Fruit fly (Drosophila melanogaster) whole organism: ENCODE measurements around the gene Ost48.

Source experiments
- CG8478 ChIP-seq: fragments of >200 bp; optimal IDR thresholded peaks from 2 replicates; lab custom pipeline; 2018; ENCODE audit warnings: inconsistent platforms
- Dll ChIP-seq: fragments of >200 bp; optimal IDR thresholded peaks from 2 replicates; lab custom pipeline; 2017
- EcR ChIP-seq, 2 experiments: fragments of >200 bp; optimal IDR thresholded peaks; 2 replicates each; lab custom pipeline; 2017; ENCODE audit warnings: missing biosample characterization in 2 of 2, missing genetic modification characterization in 2 of 2, missing genetic modification reagents in 2 of 2
- pan ChIP-seq: fragments of >200 bp; optimal IDR thresholded peaks from 2 replicates; lab custom pipeline; 2017
- psq ChIP-seq: fragments of >200 bp; optimal IDR thresholded peaks from 2 replicates; lab custom pipeline; 2017
- usp ChIP-seq: fragments of >200 bp; optimal IDR thresholded peaks from 2 replicates; lab custom pipeline; 2017; ENCODE audit warnings: missing biosample characterization, missing genetic modification characterization, mixed read lengths

The Ost48 gene

DNA sequence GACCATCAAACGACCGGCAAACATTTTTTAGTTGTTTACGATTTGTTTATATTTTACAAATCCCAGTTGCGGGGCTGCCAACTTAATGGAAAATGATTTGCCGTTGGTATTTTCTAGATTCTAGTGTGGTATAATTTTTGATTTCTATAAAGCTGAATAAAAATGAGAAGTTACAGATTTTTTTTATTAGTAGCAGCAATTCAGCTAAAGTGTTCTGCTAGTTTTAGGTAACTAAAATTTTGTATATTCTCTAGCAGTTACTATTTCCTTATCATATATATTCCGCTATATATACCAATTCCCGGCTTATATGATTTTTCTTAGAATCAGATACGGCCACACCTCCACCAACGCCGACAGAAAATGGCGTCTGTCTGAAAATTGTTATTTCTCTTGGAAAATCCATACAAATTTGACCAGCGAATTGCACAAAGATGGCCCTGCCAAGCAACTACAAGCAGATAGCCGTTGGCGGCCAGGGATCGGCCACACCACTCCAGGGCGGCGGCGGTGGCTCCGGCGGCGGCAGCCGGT, 9.3 kb downstream of the Ost48 start, which contains the start of the genes fh and Bap111:
Gene fh (minus strand): TSS at position 83 of the 534 bp plus-strand sequence.
Gene Bap111 (plus strand): TSS at position 321 of the 534 bp plus-strand sequence.
- TF ChIP-seq psq (no peak), CG8478 (lab: Kevin White, UChicago) (no peak), Dll (lab: Kevin White, UChicago) (no peak), usp (GFP tag; lab: Kevin White, UChicago) (no peak), pan (lab: Kevin White, UChicago) (no peak), EcR (GFP tag; optimal IDR thresholded peaks at IDR 0.05; lab: Kevin White, UChicago) (no peak)

DNA sequence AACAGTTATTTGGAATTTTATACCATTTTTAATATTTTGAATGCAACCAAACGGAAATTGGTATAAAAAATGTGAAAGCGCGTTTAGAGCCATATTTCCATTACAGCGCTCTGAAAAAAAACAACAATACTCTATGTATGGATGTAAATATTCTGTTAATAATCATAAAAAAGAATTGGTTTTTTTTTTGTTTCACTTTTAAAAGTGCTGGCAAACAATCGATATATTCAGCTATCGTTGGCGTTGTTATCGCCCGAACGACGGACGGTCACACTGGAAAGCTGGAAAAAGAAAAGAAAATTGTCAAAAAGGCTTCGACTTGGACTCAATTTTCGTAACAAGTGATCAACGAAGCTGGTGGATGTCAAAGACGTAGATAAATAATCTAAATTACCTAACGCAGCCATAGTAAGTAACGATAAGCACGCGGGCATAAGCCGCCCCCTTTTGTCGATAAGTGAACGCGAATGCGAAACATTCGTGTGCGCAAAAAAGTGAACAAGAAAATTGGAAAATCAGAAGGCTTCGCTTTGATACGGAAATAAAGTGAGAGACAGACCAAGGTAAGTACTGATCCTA, 16.0 kb downstream of the Ost48 start, which contains the start of gene CG7065:
Gene CG7065 (plus strand): TSS at position 270 of the 579 bp plus-strand sequence.
- TF ChIP-seq pan (lab: Kevin White, UChicago) = no peak
- TF ChIP-seq CG8478 (lab: Kevin White, UChicago) = no peak
- no peak for TF ChIP-seq EcR (GFP tag; optimal IDR thresholded peaks at IDR 0.05; lab: Kevin White, UChicago)
- TF ChIP-seq psq = no peak
- no peak for TF ChIP-seq Dll (lab: Kevin White, UChicago)
- no peak for TF ChIP-seq usp (GFP tag; lab: Kevin White, UChicago)

dm6 chrX:9141219-9141618, 17.1 kb downstream of the Ost48 start:
- TF ChIP-seq Dll (lab: Kevin White, UChicago) (no peak), CG8478 (lab: Kevin White, UChicago) (no peak), psq (no peak), usp (GFP tag; lab: Kevin White, UChicago) (no peak), EcR (GFP tag; optimal IDR thresholded peaks at IDR 0.05; lab: Kevin White, UChicago) (no peak), pan (lab: Kevin White, UChicago) (no peak)

- TF ChIP-seq pan (lab: Kevin White, UChicago) (no peak), usp (GFP tag; lab: Kevin White, UChicago) (no peak), CG8478 (lab: Kevin White, UChicago) (no peak), EcR (GFP tag; optimal IDR thresholded peaks at IDR 0.05; lab: Kevin White, UChicago) (no peak), psq (no peak), Dll (lab: Kevin White, UChicago) (no peak)
Observed at dm6 chrX:9139138-9139537, 19.2 kb downstream of the Ost48 start.

dm6 chrX:9136776-9137550, 21.4 kb downstream of the Ost48 start:
- no peak for TF ChIP-seq Dll (lab: Kevin White, UChicago)
- no peak for TF ChIP-seq psq
- TF ChIP-seq pan (lab: Kevin White, UChicago) = no peak
- TF ChIP-seq EcR (GFP tag; optimal IDR thresholded peaks at IDR 0.05; lab: Kevin White, UChicago) = no peak
- TF ChIP-seq usp (GFP tag; lab: Kevin White, UChicago) = no peak
- no peak for TF ChIP-seq CG8478 (lab: Kevin White, UChicago)

DNA sequence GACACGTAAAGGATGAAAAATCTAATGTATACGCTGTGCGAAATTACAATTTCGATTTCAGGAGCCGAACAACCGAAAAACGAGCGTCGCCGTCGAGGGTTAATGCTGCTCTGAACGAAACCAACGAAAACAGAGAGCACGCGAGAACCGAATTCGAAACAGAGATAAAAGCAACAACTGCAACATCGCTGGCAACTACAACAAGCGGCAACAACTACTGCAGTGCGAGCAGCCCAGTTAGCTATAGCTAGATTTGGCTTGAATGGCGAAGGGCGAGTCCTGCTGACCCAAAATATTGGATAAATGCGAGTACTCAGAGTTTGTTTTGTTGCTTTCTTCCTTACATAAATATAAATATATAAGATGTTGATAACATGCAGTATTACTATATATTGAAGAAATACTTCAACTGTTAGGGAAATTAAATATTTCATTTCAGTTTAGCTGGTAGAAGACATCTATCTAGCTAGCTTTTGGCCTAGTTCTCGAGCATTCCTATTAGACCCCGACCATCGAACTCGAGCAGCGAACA, 23.3 kb downstream of the Ost48 start, which contains the start of gene fend:
Gene fend (minus strand): TSS at position 178 of the 532 bp plus-strand sequence.
- TF ChIP-seq psq = no peak
- no peak for TF ChIP-seq CG8478 (lab: Kevin White, UChicago)
- TF ChIP-seq Dll (lab: Kevin White, UChicago) = no peak
- no peak for TF ChIP-seq EcR (GFP tag; optimal IDR thresholded peaks at IDR 0.05; lab: Kevin White, UChicago)

- TF ChIP-seq pan (lab: Kevin White, UChicago) = no peak
- TF ChIP-seq EcR (GFP tag; optimal IDR thresholded peaks at IDR 0.05; lab: Kevin White, UChicago) = no peak
- no peak for TF ChIP-seq CG8478 (lab: Kevin White, UChicago)
- TF ChIP-seq Dll (lab: Kevin White, UChicago) = no peak
- no peak for TF ChIP-seq usp (GFP tag; lab: Kevin White, UChicago)
- TF ChIP-seq psq = no peak
Observed at dm6 chrX:9134241-9134849, 24.0 kb downstream of the Ost48 start.

DNA sequence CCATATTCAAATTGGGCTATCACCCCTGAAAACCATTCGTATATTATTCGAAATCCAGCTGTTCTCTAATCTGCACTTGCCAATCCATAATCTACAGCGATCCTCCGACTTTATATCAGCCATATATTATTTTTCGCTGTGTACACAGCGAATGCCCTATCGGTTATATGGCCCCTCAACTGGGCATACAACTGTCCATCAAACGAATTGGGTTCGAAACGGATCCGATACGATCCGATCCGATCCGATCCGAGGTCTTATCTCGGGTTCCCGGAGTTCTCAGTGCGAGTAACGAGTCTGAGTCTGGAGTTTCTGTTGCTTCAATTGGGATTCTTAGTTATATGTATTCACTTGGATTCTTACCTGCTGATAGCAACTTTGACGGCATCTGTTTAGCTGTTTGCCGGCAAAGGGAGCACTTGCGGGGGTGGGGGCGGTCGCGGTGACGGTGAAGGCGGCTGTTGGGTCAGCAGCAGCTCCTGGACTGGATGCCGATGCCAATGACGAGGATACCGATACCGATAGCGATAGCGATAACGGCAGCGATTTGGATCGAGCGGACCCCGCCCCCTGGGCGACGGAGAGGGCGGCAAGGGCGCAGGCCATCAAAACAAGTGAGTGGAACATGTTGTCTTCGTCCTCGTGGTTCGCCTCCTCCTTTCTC, 24.6 kb downstream of the Ost48 start:
- TF ChIP-seq EcR (GFP tag; optimal IDR thresholded peaks at IDR 0.05; lab: Kevin White, UChicago) (no peak), psq (no peak), pan (lab: Kevin White, UChicago) (no peak), Dll (lab: Kevin White, UChicago) (no peak), CG8478 (lab: Kevin White, UChicago) (no peak), usp (GFP tag; lab: Kevin White, UChicago) (no peak)

DNA sequence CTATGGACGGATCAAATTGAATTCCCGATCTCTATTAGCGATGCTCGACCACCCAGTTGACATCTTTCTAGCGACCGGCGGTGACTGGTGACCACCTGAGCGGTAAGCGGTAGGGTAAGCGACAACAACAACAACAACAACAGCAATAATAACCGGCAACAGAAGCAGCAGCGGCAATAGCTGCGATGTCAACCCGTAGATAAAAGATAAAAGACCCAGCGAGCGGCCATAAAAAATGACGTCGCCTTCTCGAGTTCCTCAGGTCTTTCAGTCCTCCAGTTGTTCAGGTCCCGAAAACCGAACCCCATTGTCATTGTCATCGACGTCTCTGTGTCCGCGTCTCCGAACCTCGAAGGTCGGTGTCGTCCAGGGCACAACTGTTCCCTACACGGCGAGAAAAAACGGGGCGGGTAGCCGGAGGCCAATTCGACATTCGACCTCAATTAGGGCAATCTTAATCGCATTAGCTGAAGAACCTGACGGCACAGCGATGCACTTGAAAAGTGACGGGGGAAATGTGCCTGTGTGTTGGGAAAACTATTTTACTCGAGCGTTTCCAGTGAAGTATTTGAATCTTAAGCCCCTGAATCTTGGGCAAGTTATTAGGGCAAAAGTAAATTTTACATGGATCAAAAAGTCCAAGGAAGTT, 25.6 kb downstream of the Ost48 start:
- TF ChIP-seq pan (lab: Kevin White, UChicago) (no peak), Dll (lab: Kevin White, UChicago) (no peak), usp (GFP tag; lab: Kevin White, UChicago) (no peak), EcR (GFP tag; optimal IDR thresholded peaks at IDR 0.05; lab: Kevin White, UChicago) (no peak), CG8478 (lab: Kevin White, UChicago) (no peak), psq (no peak)

dm6 chrX:9131523-9131922, 26.8 kb downstream of the Ost48 start:
- no peak for TF ChIP-seq EcR (GFP tag; optimal IDR thresholded peaks at IDR 0.05; lab: Kevin White, UChicago)
- TF ChIP-seq Dll (lab: Kevin White, UChicago) = no peak
- no peak for TF ChIP-seq psq
- TF ChIP-seq pan (lab: Kevin White, UChicago) = no peak
- TF ChIP-seq usp (GFP tag; lab: Kevin White, UChicago) = no peak
- no peak for TF ChIP-seq CG8478 (lab: Kevin White, UChicago)
